Worm (Caenorhabditis elegans): ENCODE data around the gene ceh-53.

Gene ceh-53

DNA sequence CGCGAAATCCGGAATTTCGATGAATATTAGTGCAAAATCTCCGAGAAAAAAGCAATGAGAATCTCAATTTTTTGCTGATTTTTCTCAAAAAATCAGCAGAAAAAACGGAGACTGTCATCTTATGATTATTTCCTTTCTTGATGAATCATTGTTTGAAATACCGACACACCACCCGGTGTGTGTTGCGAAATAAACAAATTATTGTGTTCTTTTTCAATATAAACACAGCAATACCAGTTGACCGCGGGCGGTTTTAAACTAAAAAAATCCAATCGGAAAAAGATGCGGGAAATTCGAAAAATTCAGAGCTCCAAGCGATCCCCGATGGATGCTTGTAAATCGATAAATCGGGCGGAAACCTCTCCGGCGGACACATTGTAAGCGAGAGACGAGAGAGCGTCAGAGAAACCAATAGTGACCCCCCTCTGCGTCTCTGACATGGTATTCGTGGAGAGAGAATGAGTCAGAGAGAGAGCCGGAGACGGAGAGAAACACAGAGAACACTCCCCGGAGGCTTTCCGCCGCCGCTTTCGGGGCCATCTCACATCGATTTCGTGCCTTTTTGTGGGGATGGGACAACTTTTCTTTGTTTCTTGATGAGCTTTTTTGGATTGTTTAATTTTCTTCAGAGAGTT is 17.5 kb downstream of the ceh-53 start:
- TF ChIP-seq T22C8.4 (GFP tag; IDR thresholded peaks at IDR 0.05) (peak; percentile 89), cog-1 (tag; optimal IDR thresholded peaks at IDR 0.05) (peak; percentile 22), ztf-29 (GFP tag; IDR thresholded peaks at IDR 0.05) (peak; percentile 54; the same call in 1 of the 2 replicates), flt-1 (GFP tag; IDR thresholded peaks at IDR 0.05) (no peak), ref-1 (GFP tag; conservative IDR thresholded peaks at IDR 0.05) (no peak)

DNA sequence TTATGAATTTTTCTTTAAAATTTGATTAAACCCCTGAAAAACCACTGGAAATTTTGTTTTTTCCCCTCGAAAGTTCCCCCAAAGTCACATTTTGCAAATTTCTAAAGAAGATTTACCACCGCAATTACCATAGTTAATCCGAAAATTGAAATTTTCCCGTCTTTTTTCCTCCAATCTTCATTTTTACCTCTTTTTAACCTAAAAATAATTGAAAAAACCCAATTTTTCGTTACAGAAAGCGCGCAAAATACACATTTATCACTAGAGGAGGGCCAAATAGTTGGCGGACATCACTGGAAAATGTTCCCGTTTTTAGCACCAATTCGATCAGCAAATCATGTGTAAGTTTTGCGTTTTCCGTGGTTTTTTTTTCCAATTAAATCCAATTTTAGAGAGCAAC is 18.6 kb downstream of the ceh-53 start, which contains the start of gene unc-33:
TSS of gene unc-33 (plus strand) at position 301 of the 400 bp plus-strand sequence.
- TF ChIP-seq tab-1 (GFP tag; IDR thresholded peaks at IDR 0.05) (no peak), ref-1 (GFP tag; conservative IDR thresholded peaks at IDR 0.05) (no peak), klf-2 (GFP tag; conservative IDR thresholded peaks at IDR 0.05) (no peak), flt-1 (GFP tag; IDR thresholded peaks at IDR 0.05) (no peak), T22C8.4 (GFP tag; IDR thresholded peaks at IDR 0.05) (no peak), ztf-29 (GFP tag; IDR thresholded peaks at IDR 0.05) (no peak), med-1 (GFP tag; optimal IDR thresholded peaks at IDR 0.05; ENCODE audit: insufficient read depth) (no peak), cog-1 (tag; optimal IDR thresholded peaks at IDR 0.05) (no peak), ztf-23 (GFP tag; IDR thresholded peaks at IDR 0.05) (no peak)

DNA sequence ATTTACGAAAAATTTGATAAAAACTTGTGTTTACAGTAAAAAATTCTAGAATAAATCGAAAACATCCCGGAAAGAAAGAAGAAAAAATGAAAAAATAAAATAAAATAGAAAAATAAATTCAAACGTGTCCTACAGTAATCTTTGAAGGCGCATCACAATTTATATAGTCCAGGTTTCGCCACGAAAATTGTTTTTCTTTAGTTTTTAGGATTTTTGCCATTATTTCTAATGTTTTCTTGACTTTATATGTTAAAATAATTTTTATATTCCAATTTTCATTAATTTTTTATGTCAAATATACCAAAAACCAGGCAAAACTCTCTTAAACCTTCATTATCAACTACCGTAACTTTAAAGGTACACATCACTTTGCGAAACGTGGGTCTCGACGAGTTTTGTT is 19.6 kb downstream of the ceh-53 start:
- TF ChIP-seq tab-1 (GFP tag; IDR thresholded peaks at IDR 0.05) = no peak
- TF ChIP-seq ref-1 (GFP tag; conservative IDR thresholded peaks at IDR 0.05) = no peak
- TF ChIP-seq klf-2 (GFP tag; conservative IDR thresholded peaks at IDR 0.05) = no peak
- no peak for TF ChIP-seq ztf-23 (GFP tag; IDR thresholded peaks at IDR 0.05)
- TF ChIP-seq flt-1 (GFP tag; IDR thresholded peaks at IDR 0.05) = no peak
- TF ChIP-seq cog-1 (tag; optimal IDR thresholded peaks at IDR 0.05) = no peak
- no peak for TF ChIP-seq T22C8.4 (GFP tag; IDR thresholded peaks at IDR 0.05)
- no peak for TF ChIP-seq med-1 (GFP tag; optimal IDR thresholded peaks at IDR 0.05; ENCODE audit: insufficient read depth)
- no peak for TF ChIP-seq ztf-29 (GFP tag; IDR thresholded peaks at IDR 0.05)

DNA sequence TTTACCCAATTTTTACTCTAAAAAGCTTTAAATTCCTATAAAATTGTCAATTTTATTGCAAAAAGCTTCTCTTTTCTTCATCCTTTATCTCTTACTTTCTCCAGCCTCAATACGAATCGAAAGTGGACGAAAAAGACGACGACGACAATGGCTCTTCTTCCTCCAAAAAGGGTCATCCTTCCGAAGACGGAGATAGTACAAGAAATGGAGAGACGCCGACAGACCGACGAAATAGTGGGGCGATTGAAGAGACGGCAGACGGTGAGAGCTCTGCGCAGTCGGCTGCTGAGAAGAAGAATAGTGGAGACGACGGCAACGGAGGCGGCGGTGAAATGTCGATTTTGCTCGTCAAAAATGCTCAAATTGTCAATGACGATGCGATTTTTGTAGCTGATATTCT is 21.3 kb downstream of the ceh-53 start:
- TF ChIP-seq cog-1 (tag; optimal IDR thresholded peaks at IDR 0.05) (no peak), T22C8.4 (GFP tag; IDR thresholded peaks at IDR 0.05) (no peak), flt-1 (GFP tag; IDR thresholded peaks at IDR 0.05) (no peak), ztf-23 (GFP tag; IDR thresholded peaks at IDR 0.05) (no peak)

DNA sequence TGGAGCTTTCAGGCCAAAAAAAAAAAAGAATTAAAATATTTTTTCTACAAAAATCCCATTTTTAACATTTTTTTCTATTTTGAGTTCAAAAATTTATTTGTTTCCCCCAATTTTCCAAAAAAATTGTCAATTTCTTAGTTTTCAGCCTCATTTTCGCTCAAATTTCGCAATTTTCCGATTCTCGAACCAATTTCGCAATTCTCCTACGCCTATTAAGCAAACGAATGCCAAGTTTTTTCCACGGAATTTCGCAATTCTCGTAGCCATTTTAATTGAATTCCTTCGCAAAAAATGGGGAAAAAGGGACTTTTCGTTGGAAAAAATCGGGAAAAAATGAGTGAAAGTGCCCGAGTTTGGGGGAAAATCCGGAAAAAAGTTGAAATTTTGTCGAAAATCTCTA is 22.4 kb downstream of the ceh-53 start:
- TF ChIP-seq tab-1 (GFP tag; IDR thresholded peaks at IDR 0.05) (no peak), T22C8.4 (GFP tag; IDR thresholded peaks at IDR 0.05) (no peak), ztf-23 (GFP tag; IDR thresholded peaks at IDR 0.05) (no peak), klf-2 (GFP tag; conservative IDR thresholded peaks at IDR 0.05) (no peak), ref-1 (GFP tag; conservative IDR thresholded peaks at IDR 0.05) (no peak), ztf-29 (GFP tag; IDR thresholded peaks at IDR 0.05) (no peak), med-1 (GFP tag; optimal IDR thresholded peaks at IDR 0.05; ENCODE audit: insufficient read depth) (no peak)

DNA sequence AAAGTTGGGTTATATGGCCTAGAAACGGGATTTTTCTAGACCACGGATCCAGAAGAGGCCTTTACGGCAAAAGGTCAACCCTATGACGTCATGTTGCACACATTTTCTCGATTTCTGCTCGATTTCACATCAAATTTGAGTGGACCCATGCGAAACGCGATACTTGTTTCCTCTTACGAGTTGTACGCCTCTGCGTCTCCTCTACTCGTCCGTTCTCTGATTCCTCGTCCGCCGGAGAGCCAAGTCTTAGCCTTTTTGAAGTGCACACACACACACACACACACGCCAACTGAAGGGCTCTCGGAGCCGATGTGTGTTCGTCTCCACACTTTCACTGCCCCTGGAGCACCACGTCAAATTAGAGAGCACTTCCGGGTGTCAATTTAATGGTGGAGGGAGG is 22.9 kb downstream of the ceh-53 start:
- TF ChIP-seq T22C8.4 (GFP tag; IDR thresholded peaks at IDR 0.05) (no peak), ztf-29 (GFP tag; IDR thresholded peaks at IDR 0.05) (no peak), med-1 (GFP tag; optimal IDR thresholded peaks at IDR 0.05; ENCODE audit: insufficient read depth) (no peak), klf-2 (GFP tag; conservative IDR thresholded peaks at IDR 0.05) (no peak), ztf-23 (GFP tag; IDR thresholded peaks at IDR 0.05) (no peak), cog-1 (tag; optimal IDR thresholded peaks at IDR 0.05) (peak; percentile 57), ref-1 (GFP tag; conservative IDR thresholded peaks at IDR 0.05) (no peak), flt-1 (GFP tag; IDR thresholded peaks at IDR 0.05) (0 out of 2 replicates have a peak, but pooled peaks have one; percentile 49), tab-1 (GFP tag; IDR thresholded peaks at IDR 0.05) (no peak)

DNA sequence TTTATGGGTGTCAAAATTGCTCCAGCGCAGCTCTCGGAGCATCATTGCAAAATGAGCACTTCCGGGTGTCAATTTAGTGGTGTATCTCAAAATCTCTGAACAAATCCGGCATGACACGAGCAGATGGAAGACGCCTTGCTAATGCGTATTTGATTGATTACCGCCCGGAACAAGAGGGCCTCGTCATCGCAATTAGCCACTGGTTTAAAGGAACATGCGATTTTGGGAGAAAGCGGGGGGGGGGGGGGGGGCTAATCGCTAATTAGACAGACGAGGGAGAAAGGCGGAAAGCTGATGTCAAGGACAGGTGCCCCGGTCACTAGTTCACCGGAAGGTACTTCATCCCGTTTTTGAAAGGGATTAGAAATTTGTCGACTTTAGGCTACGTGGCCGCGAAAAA is 23.7 kb downstream of the ceh-53 start:
- TF ChIP-seq flt-1 (GFP tag; IDR thresholded peaks at IDR 0.05) (peak; percentile 41; the same call in 1 of the 2 replicates), ztf-29 (GFP tag; IDR thresholded peaks at IDR 0.05) (no peak), tab-1 (GFP tag; IDR thresholded peaks at IDR 0.05) (no peak)

DNA sequence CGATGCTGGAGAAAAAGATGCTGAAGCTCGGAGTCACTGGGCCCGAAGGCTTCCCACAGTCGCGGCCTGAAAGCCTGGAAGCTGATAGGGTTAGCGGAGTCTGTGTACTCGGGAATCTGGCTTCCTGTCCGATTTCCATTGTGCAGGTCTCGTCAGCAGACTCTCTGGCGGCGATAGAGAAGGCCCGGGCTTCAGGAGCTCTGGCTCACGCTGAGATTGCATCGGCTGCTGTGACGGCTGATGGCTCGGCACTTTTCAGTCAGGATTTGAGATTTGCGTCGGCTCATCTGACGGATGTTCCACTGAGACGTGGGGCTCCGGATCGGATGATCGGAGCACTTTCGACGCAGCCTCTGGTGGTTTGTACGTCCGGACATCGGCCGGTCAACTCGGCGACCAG is 25.4 kb downstream of the ceh-53 start:
- TF ChIP-seq ztf-23 (GFP tag; IDR thresholded peaks at IDR 0.05) (no peak), cog-1 (tag; optimal IDR thresholded peaks at IDR 0.05) (no peak), T22C8.4 (GFP tag; IDR thresholded peaks at IDR 0.05) (no peak), tab-1 (GFP tag; IDR thresholded peaks at IDR 0.05) (no peak), klf-2 (GFP tag; conservative IDR thresholded peaks at IDR 0.05) (no peak), flt-1 (GFP tag; IDR thresholded peaks at IDR 0.05) (no peak), ztf-29 (GFP tag; IDR thresholded peaks at IDR 0.05) (no peak), ref-1 (GFP tag; conservative IDR thresholded peaks at IDR 0.05) (no peak), med-1 (GFP tag; optimal IDR thresholded peaks at IDR 0.05; ENCODE audit: insufficient read depth) (no peak)

DNA sequence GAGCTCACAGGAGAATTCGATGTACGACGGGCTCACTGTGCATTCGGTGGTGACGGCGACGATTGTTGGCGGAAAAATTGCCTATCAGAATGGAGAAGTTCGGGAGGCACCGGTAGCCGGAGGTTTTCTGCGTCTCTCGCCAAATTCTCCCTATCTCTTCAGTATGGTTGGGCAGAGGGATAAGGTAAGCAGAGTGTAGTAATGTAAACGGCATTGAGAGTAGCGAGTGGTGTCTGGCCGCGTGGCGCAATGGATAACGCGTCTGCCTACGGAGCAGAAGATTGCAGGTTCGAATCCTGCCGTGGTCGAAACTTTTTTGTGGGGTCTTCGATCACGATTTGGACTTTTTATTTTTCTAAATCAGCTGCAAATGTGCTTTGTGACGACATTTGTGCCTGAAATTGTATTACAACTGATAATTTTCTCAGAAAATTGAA is 26.6 kb downstream of the ceh-53 start:
- TF ChIP-seq med-1 (GFP tag; optimal IDR thresholded peaks at IDR 0.05; ENCODE audit: insufficient read depth) (peak; percentile 47), tab-1 (GFP tag; IDR thresholded peaks at IDR 0.05) (peak; percentile 92), flt-1 (GFP tag; IDR thresholded peaks at IDR 0.05) (peak; percentile 95), T22C8.4 (GFP tag; IDR thresholded peaks at IDR 0.05) (peak; percentile 81), cog-1 (tag; optimal IDR thresholded peaks at IDR 0.05) (peak; percentile 69), ztf-23 (GFP tag; IDR thresholded peaks at IDR 0.05) (peak; percentile 90), ref-1 (GFP tag; conservative IDR thresholded peaks at IDR 0.05) (peak; percentile 82), ztf-29 (GFP tag; IDR thresholded peaks at IDR 0.05) (peak; percentile 74), klf-2 (GFP tag; conservative IDR thresholded peaks at IDR 0.05) (peak; percentile 75)

DNA sequence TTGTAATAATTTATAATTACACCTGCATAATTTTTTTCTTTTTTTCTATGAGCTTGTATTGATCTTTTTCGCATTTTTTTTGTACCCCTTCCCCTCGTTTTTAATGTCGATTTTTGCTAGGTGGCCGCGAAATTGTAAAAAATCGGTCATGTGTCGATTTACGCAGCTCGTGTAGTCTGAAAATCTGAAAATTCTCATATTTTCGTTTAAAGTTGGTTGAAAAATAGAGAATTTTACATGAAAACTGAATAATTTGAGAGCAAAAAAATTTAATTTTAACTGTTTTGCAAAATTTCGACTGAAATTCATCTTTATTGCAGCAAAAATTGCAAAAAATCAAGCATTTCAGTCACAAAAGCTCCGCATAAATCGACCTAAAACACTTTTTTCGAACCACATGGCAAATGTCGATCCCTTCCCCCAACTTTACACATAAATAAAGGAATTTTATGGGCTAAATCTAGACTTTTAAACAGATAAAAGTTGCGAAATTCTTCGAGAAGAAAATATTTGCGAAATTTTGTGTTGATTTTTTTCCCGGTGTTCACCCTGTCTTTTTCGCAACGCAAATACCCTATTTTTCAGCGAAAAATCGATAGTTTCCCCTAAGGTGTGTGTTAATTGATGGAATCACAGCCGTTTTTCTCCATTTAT is 28.3 kb downstream of the ceh-53 start:
- TF ChIP-seq klf-2 (GFP tag; conservative IDR thresholded peaks at IDR 0.05) (no peak), ref-1 (GFP tag; conservative IDR thresholded peaks at IDR 0.05) (no peak)

Measured in whole organism, midembryonic.